Fruit fly (Drosophila melanogaster) whole organism, wandering third instar larva: Measurements from ENCODE around the gene CG33169.

Experiments used
- Abd-B ChIP-seq: fragments of >200 bp; optimal IDR thresholded peaks from 2 replicates; lab custom pipeline; 2017; ENCODE audit warnings: missing biosample characterization, missing genetic modification characterization
- CG32264 ChIP-seq: fragments of 200-800 bp; sonication (Bioruptor generic); optimal IDR thresholded peaks from 2 replicates; lab custom pipeline; 2016; ENCODE audit warnings: missing biosample characterization, missing genetic modification characterization
- CG9705 ChIP-seq: fragments of 200-800 bp; sonication (Bioruptor generic); optimal IDR thresholded peaks from 2 replicates; lab custom pipeline; 2018; ENCODE audit warnings: missing biosample characterization, mild to moderate bottlenecking, missing genetic modification characterization
- CrebA ChIP-seq: fragments of 200-800 bp; sonication (Bioruptor generic); optimal IDR thresholded peaks from 2 replicates; lab custom pipeline; 2016; ENCODE audit warnings: missing biosample characterization, mild to moderate bottlenecking, missing genetic modification characterization, borderline replicate concordance
- Dfd ChIP-seq: fragments of >200 bp; optimal IDR thresholded peaks from 2 replicates; lab custom pipeline; 2017; ENCODE audit warnings: missing biosample characterization, missing genetic modification characterization
- Dif ChIP-seq: fragments of 200-275, 200-300 bp; sonication (Bioruptor generic); optimal IDR thresholded peaks from 2 replicates; lab custom pipeline; 2018; ENCODE audit warnings: missing biosample characterization, missing genetic modification characterization; ENCODE audit not compliant: partially characterized antibody
- GATAd ChIP-seq: sonication (Bioruptor generic); optimal IDR thresholded peaks from 2 replicates; lab custom pipeline; 2016; ENCODE audit warnings: missing biosample characterization, missing genetic modification characterization
- HLH106 ChIP-seq: fragments of 200-800 bp; optimal IDR thresholded peaks from 3 replicates; lab custom pipeline; 2019; ENCODE audit warnings: missing biosample characterization, mild to moderate bottlenecking, missing genetic modification characterization, moderate library complexity
- Hnf4 ChIP-seq: fragments of 200-800 bp; sonication (Bioruptor generic); optimal IDR thresholded peaks from 2 replicates; lab custom pipeline; 2016; ENCODE audit warnings: missing biosample characterization, mild to moderate bottlenecking, missing genetic modification characterization
- Hr78 ChIP-seq: fragments of >200 bp; optimal IDR thresholded peaks from 2 replicates; lab custom pipeline; 2017; ENCODE audit warnings: missing biosample characterization, missing genetic modification characterization
- Hr83 ChIP-seq: fragments of 200-300 bp; sonication (Bioruptor generic); optimal IDR thresholded peaks from 2 replicates; lab custom pipeline; 2016; ENCODE audit warnings: missing biosample characterization, mild to moderate bottlenecking, missing genetic modification characterization, moderate library complexity; ENCODE audit not compliant: poor library complexity, severe bottlenecking
- Jra ChIP-seq: sonication (Bioruptor generic); optimal IDR thresholded peaks from 2 replicates; lab custom pipeline; 2016; ENCODE audit warnings: missing biosample characterization, missing genetic modification characterization
- Mio ChIP-seq: sonication (Bioruptor generic); optimal IDR thresholded peaks from 2 replicates; lab custom pipeline; 2016; ENCODE audit warnings: missing biosample characterization, missing genetic modification characterization
- Myc ChIP-seq: fragments of >200 bp; optimal IDR thresholded peaks from 2 replicates; lab custom pipeline; 2017
- N ChIP-seq: fragments of >200 bp; optimal IDR thresholded peaks from 2 replicates; lab custom pipeline; 2018; ENCODE audit warnings: missing biosample characterization, missing external identifiers, missing genetic modification characterization
- OdsH ChIP-seq: fragments of 200-800 bp; sonication (Bioruptor generic); optimal IDR thresholded peaks from 2 replicates; lab custom pipeline; 2016; ENCODE audit warnings: missing biosample characterization, mild to moderate bottlenecking, missing genetic modification characterization
- Rel ChIP-seq, 2 experiments: fragments of 200-800 bp; sonication (Bioruptor generic) in 1 of 2; optimal IDR thresholded peaks; 2 replicates in 1 of 2; 3 replicates in 1 of 2; lab custom pipeline; 2016 to 2019; ENCODE audit warnings: mild to moderate bottlenecking in 2 of 2, missing biosample characterization in 2 of 2, missing genetic modification characterization in 2 of 2, moderate library complexity in 1 of 2
- Sp1 ChIP-seq: fragments of 200-800 bp; sonication (Bioruptor generic); optimal IDR thresholded peaks from 3 replicates; lab custom pipeline; 2019; ENCODE audit warnings: missing biosample characterization, mild to moderate bottlenecking, missing genetic modification characterization, moderate library complexity
- Vsx2 ChIP-seq: fragments of 200-300, 225-300 bp; sonication (Bioruptor generic); optimal IDR thresholded peaks from 2 replicates; lab custom pipeline; 2018; ENCODE audit warnings: missing biosample characterization, missing genetic modification characterization; ENCODE audit not compliant: partially characterized antibody
- br ChIP-seq: fragments of 200-800 bp; sonication (Bioruptor generic); optimal IDR thresholded peaks from 2 replicates; lab custom pipeline; 2016; ENCODE audit warnings: missing biosample characterization, missing genetic modification characterization
- brk ChIP-seq: fragments of 200-800 bp; sonication (Bioruptor generic); optimal IDR thresholded peaks from 2 replicates; lab custom pipeline; 2016; ENCODE audit warnings: missing biosample characterization, mild to moderate bottlenecking, missing genetic modification characterization
- dl ChIP-seq, 2 experiments: fragments of 175-275, 200-275 bp in 1 of 2; fragments of 200-275 bp in 1 of 2; sonication (Bioruptor generic); optimal IDR thresholded peaks; lab custom pipeline; 2018; ENCODE audit warnings: mild to moderate bottlenecking in 2 of 2, missing biosample characterization in 2 of 2, missing genetic modification characterization in 2 of 2, moderate library complexity in 2 of 2; ENCODE audit not compliant: partially characterized antibody in 2 of 2, insufficient read depth in 1 of 2
- dmrt93B ChIP-seq: fragments of 200-800 bp; sonication (Bioruptor generic); optimal IDR thresholded peaks from 2 replicates; lab custom pipeline; 2018; ENCODE audit warnings: missing biosample characterization, mild to moderate bottlenecking, missing genetic modification characterization
- dsf ChIP-seq: sonication (Bioruptor generic); optimal IDR thresholded peaks from 2 replicates; lab custom pipeline; 2016; ENCODE audit warnings: missing biosample characterization, missing genetic modification characterization, borderline replicate concordance
- ey ChIP-seq: fragments of 200-800 bp; sonication (Bioruptor generic); optimal IDR thresholded peaks from 2 replicates; lab custom pipeline; 2016; ENCODE audit warnings: missing biosample characterization, missing genetic modification characterization
- foxo ChIP-seq, 2 experiments: fragments of 200-800 bp; sonication (Bioruptor generic); optimal IDR thresholded peaks; 2 replicates in 1 of 2; 3 replicates in 1 of 2; lab custom pipeline; 2016 to 2017; ENCODE audit warnings: missing biosample characterization in 2 of 2, missing genetic modification characterization in 2 of 2
- fru ChIP-seq: fragments of 200-800 bp; sonication (Bioruptor generic); optimal IDR thresholded peaks from 3 replicates; lab custom pipeline; 2016; ENCODE audit warnings: missing biosample characterization, mild to moderate bottlenecking, missing genetic modification characterization
- h ChIP-seq: fragments of 200-800 bp; sonication (Bioruptor generic); optimal IDR thresholded peaks from 3 replicates; lab custom pipeline; 2016; ENCODE audit warnings: missing biosample characterization, mild to moderate bottlenecking, missing genetic modification characterization
- jim ChIP-seq: fragments of 175-275, 200-325 bp; sonication (Bioruptor generic); optimal IDR thresholded peaks from 2 replicates; lab custom pipeline; 2016; ENCODE audit warnings: missing biosample characterization, mild to moderate bottlenecking, missing genetic modification characterization
- lola ChIP-seq: fragments of >200 bp; optimal IDR thresholded peaks from 2 replicates; lab custom pipeline; 2017; ENCODE audit warnings: missing biosample characterization, missing genetic modification characterization
- pan ChIP-seq: fragments of >200 bp; optimal IDR thresholded peaks from 2 replicates; lab custom pipeline; 2017
- psq ChIP-seq: fragments of 200-800 bp; sonication (Bioruptor generic); optimal IDR thresholded peaks from 3 replicates; lab custom pipeline; 2017; ENCODE audit warnings: missing biosample characterization, mild to moderate bottlenecking, missing genetic modification characterization, moderate library complexity
- rgr ChIP-seq: fragments of 200-800 bp; sonication (Bioruptor generic); optimal IDR thresholded peaks from 3 replicates; lab custom pipeline; 2016; ENCODE audit warnings: missing biosample characterization, mild to moderate bottlenecking, missing genetic modification characterization
- sage ChIP-seq: fragments of 200-800 bp; sonication (Bioruptor generic); optimal IDR thresholded peaks from 2 replicates; lab custom pipeline; 2016; ENCODE audit warnings: missing biosample characterization, mild to moderate bottlenecking, missing genetic modification characterization
- sv ChIP-seq: fragments of 200-800 bp; sonication (Bioruptor generic); optimal IDR thresholded peaks from 3 replicates; lab custom pipeline; 2016; ENCODE audit warnings: missing biosample characterization, missing genetic modification characterization
- tai ChIP-seq: sonication (Bioruptor generic); optimal IDR thresholded peaks from 2 replicates; lab custom pipeline; 2016; ENCODE audit warnings: missing biosample characterization, missing genetic modification characterization
- usp ChIP-seq: fragments of >200 bp; optimal IDR thresholded peaks from 2 replicates; lab custom pipeline; 2017; ENCODE audit warnings: missing biosample characterization, missing genetic modification characterization
- woc ChIP-seq: sonication (Bioruptor generic); optimal IDR thresholded peaks from 2 replicates; lab custom pipeline; 2016; ENCODE audit warnings: missing biosample characterization, mild to moderate bottlenecking, missing genetic modification characterization

The CG33169 gene

DNA sequence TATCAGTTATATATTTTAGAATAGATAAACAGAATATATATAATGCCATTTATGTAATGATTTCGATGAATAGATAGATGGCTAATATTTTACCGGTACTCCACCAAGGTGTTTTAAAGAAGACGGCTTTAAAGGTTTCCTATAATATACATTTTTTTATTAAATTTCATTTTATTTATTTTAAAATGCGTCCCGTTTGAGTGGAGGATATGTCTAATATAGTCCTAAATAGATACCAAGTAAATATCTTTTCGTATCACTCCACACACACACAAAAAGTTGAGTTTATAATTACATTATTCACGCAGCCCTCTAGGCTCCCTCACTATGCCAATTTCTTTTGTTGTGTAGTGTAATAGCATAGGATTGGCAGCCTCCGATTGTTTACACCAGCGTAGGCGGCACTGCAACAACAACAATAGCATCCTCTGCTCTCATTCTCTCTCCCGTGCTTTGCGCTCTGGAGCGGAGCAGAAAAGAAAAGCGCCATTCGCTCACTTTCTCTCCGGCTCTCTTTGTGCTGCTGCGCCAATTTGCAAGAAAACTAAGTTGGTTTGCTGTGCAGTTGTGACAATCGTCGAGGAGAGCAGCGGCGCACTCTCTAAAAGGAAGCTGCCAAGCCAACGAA is 46.4 kb downstream of the CG33169 start, which contains the start of gene CG12768:
Gene CG12768, plus strand, starts transcription at position 578 of the 628 bp plus-strand sequence.
- TF ChIP-seq h (no peak), HLH106 (tag; lab: Kevin White, UChicago) (peak; percentile 52), Mio (GFP tag; lab: Kevin White, UChicago) (no peak), rgr (GFP tag; lab: Kevin White, UChicago) (no peak), Dfd (no peak), dmrt93B (GFP tag; lab: Kevin White, UChicago) (peak; percentile 45), Rel (GFP tag; optimal IDR thresholded peaks at IDR 0.05; lab: Kevin White, UChicago) (no peak), Rel (tag; optimal IDR thresholded peaks at IDR 0.05; lab: Kevin White, UChicago) (no peak), Sp1 (GFP tag; lab: Kevin White, UChicago) (peak; percentile 54), psq (GFP tag; lab: Kevin White, UChicago) (peak; percentile 16), CrebA (GFP tag; lab: Kevin White, UChicago) (no peak), GATAd (GFP tag; lab: Kevin White, UChicago) (no peak), Jra (GFP tag; lab: Kevin White, UChicago) (no peak), ey (GFP tag; lab: Kevin White, UChicago) (no peak), foxo (GFP tag; optimal IDR thresholded peaks at IDR 0.05; lab: Kevin White, UChicago) (no peak), fru (GFP tag; lab: Kevin White, UChicago) (peak; percentile 2), CG32264 (GFP tag; lab: Kevin White, UChicago) (no peak), lola (GFP tag; lab: Kevin White, UChicago) (no peak), Hnf4 (GFP tag; lab: Kevin White, UChicago) (no peak), Hr78 (GFP tag; lab: Kevin White, UChicago) (no peak), Abd-B (GFP tag; lab: Kevin White, UChicago) (no peak), sv (GFP tag; lab: Kevin White, UChicago) (no peak), br (GFP tag; lab: Kevin White, UChicago) (no peak), woc (GFP tag; lab: Kevin White, UChicago) (no peak), tai (GFP tag; lab: Kevin White, UChicago) (no peak), brk (GFP tag; lab: Kevin White, UChicago) (no peak), N (GFP tag; lab: Kevin White, UChicago) (no peak), Dif (GFP tag; lab: Kevin White, UChicago) (peak; percentile 70), jim (no peak), pan (lab: Kevin White, UChicago) (no peak), dl (GFP tag; optimal IDR thresholded peaks at IDR 0.05; lab: Kevin White, UChicago; ENCODE audit: insufficient read depth in 1 of 2, partially characterized antibody in 2 of 2) (peak; percentile 61 to 62), Vsx2 (GFP tag; lab: Kevin White, UChicago) (peak; percentile 47), sage (GFP tag; lab: Kevin White, UChicago) (no peak), dsf (GFP tag; lab: Kevin White, UChicago) (no peak), Myc (lab: Kevin White, UChicago) (no peak), usp (no peak), OdsH (GFP tag; lab: Kevin White, UChicago) (no peak), CG9705 (GFP tag; lab: Kevin White, UChicago) (no peak), Hr83 (GFP tag; lab: Kevin White, UChicago) (no peak)
- TF ChIP-seq, all 38 proteins: peak for 8
